Worm (Caenorhabditis elegans) whole organism, young adult: Measurements from ENCODE around the gene trx-3.

Experiments
- B0019.2 ChIP-seq: fragments of 200-800 bp; sonication (Bioruptor generic); conservative IDR thresholded peaks from 2 replicates; pipeline ENCODE4 v1.3.6; 2022; ENCODE audit warnings: missing genetic modification reagents, missing genetic modification characterization, missing compliant biosample characterization
- C17E4.6 ChIP-seq: fragments of 200-800 bp; sonication (Bioruptor generic); IDR thresholded peaks from 2 replicates; pipeline ENCODE4 v1.3.6; 2022; ENCODE audit warnings: missing genetic modification reagents, missing genetic modification characterization, missing compliant biosample characterization
- F37B4.10 ChIP-seq: fragments of 200-800 bp; sonication (Bioruptor generic); IDR thresholded peaks from 2 replicates; pipeline ENCODE4 v1.3.6; 2022; ENCODE audit warnings: missing genetic modification characterization, missing compliant biosample characterization
- F39B2.1 ChIP-seq: fragments of 200-800 bp; sonication (Bioruptor generic); IDR thresholded peaks from 2 replicates; pipeline ENCODE4 v1.3.6; 2022; ENCODE audit warnings: missing genetic modification reagents, missing genetic modification characterization, missing compliant biosample characterization
- F55B11.4 ChIP-seq: sonication (generic microtip); optimal IDR thresholded peaks from 2 replicates; lab custom pipeline; 2016; ENCODE audit warnings: missing compliant biosample characterization, missing genetic modification characterization, borderline replicate concordance; ENCODE audit not compliant: insufficient read depth
- K11D2.4 ChIP-seq: fragments of 200-800 bp; sonication (Bioruptor generic); IDR thresholded peaks from 2 replicates; pipeline ENCODE4 v1.3.6; 2022; ENCODE audit warnings: missing genetic modification reagents, missing genetic modification characterization, missing compliant biosample characterization
- T07F8.4 ChIP-seq: sonication (generic microtip); optimal IDR thresholded peaks from 2 replicates; lab custom pipeline; 2016; ENCODE audit warnings: mild to moderate bottlenecking, missing genetic modification characterization, moderate library complexity, missing compliant biosample characterization
- Y95B8A.8 ChIP-seq: fragments of 200-800 bp; sonication (Bioruptor generic); IDR thresholded peaks from 2 replicates; pipeline ENCODE4 v1.3.6; 2022; ENCODE audit warnings: missing genetic modification reagents, missing genetic modification characterization, missing compliant biosample characterization
- atf-7 ChIP-seq: sonication (generic microtip); optimal IDR thresholded peaks from 2 replicates; lab custom pipeline; 2017; ENCODE audit warnings: mild to moderate bottlenecking, missing genetic modification characterization, missing compliant biosample characterization
- attf-3 ChIP-seq: fragments of 200-800 bp; sonication (Bioruptor generic); conservative IDR thresholded peaks from 2 replicates; pipeline ENCODE4 v1.3.6; 2022; ENCODE audit warnings: missing genetic modification reagents, missing genetic modification characterization, missing compliant biosample characterization
- attf-5 ChIP-seq: fragments of 200-800 bp; sonication (Bioruptor generic); optimal IDR thresholded peaks from 2 replicates; lab custom pipeline; 2018; ENCODE audit warnings: mild to moderate bottlenecking, missing genetic modification characterization, missing compliant biosample characterization
- attf-6 ChIP-seq: fragments of 200-800 bp; sonication (Bioruptor generic); IDR thresholded peaks from 2 replicates; pipeline ENCODE4 v1.3.6; 2022; ENCODE audit warnings: missing genetic modification reagents, missing genetic modification characterization, missing compliant biosample characterization
- bed-1 ChIP-seq: fragments of 200-800 bp; sonication (Bioruptor generic); IDR thresholded peaks from 2 replicates; pipeline ENCODE4 v1.3.6; 2022; ENCODE audit warnings: missing genetic modification reagents, missing genetic modification characterization, missing compliant biosample characterization
- bed-2 ChIP-seq: fragments of 200-800 bp; sonication (Bioruptor generic); IDR thresholded peaks from 2 replicates; pipeline ENCODE4 v1.3.6; 2022; ENCODE audit warnings: missing genetic modification reagents, missing genetic modification characterization, missing compliant biosample characterization
- ccch-3 ChIP-seq: fragments of 200-800 bp; sonication (Bioruptor generic); optimal IDR thresholded peaks from 2 replicates; lab custom pipeline; 2018; ENCODE audit warnings: mild to moderate bottlenecking, missing genetic modification characterization, missing compliant biosample characterization
- ceh-91 ChIP-seq: fragments of 200-800 bp; sonication (Bioruptor generic); IDR thresholded peaks from 2 replicates; pipeline ENCODE4 v1.3.6; 2022; ENCODE audit warnings: missing genetic modification reagents, missing genetic modification characterization, missing compliant biosample characterization
- dpff-1 ChIP-seq: sonication (generic microtip); optimal IDR thresholded peaks from 2 replicates; lab custom pipeline; 2017; ENCODE audit warnings: mild to moderate bottlenecking, missing genetic modification characterization, missing compliant biosample characterization
- efl-1 ChIP-seq: fragments of 150-350 bp; optimal IDR thresholded peaks from 2 replicates; lab custom pipeline; 2014; ENCODE audit warnings: missing biosample characterization, missing genetic modification reagents, missing genetic modification characterization
- egl-18 ChIP-seq: fragments of 200-800 bp; sonication (Bioruptor generic); IDR thresholded peaks from 2 replicates; pipeline ENCODE4 v1.3.6; 2022; ENCODE audit warnings: missing genetic modification reagents, missing genetic modification characterization, missing compliant biosample characterization
- egl-44 ChIP-seq: fragments of 200-800 bp; sonication (Bioruptor generic); IDR thresholded peaks from 2 replicates; pipeline ENCODE4 v1.3.6; 2022; ENCODE audit warnings: missing genetic modification reagents, missing genetic modification characterization, missing compliant biosample characterization
- egrh-3 ChIP-seq: fragments of 200-800 bp; sonication (Bioruptor generic); IDR thresholded peaks from 2 replicates; pipeline ENCODE4 v1.3.6; 2022; ENCODE audit warnings: missing genetic modification reagents, missing genetic modification characterization, missing compliant biosample characterization
- him-1 ChIP-seq: sonication (generic microtip); optimal IDR thresholded peaks from 2 replicates; lab custom pipeline; 2016; ENCODE audit warnings: missing genotype, missing genetic modification reagents, missing genetic modification characterization, missing compliant biosample characterization
- hlh-26 ChIP-seq: fragments of 200-800 bp; sonication (Bioruptor generic); conservative IDR thresholded peaks from 2 replicates; pipeline ENCODE4 v1.3.6; 2022; ENCODE audit warnings: missing genetic modification reagents, missing genetic modification characterization, missing compliant biosample characterization
- hmg-1.2 ChIP-seq: fragments of 200-800 bp; sonication (Bioruptor generic); IDR thresholded peaks from 2 replicates; pipeline ENCODE4 v1.3.6; 2022; ENCODE audit warnings: missing genetic modification reagents, missing genetic modification characterization, missing compliant biosample characterization
- hmg-20 ChIP-seq: fragments of 200-800 bp; sonication (Bioruptor generic); IDR thresholded peaks from 2 replicates; pipeline ENCODE4 v1.3.6; 2022; ENCODE audit warnings: missing genetic modification reagents, missing genetic modification characterization, missing compliant biosample characterization
- lag-1 ChIP-seq: fragments of 200-800 bp; sonication (Bioruptor generic); IDR thresholded peaks from 2 replicates; pipeline ENCODE4 v1.3.6; 2022; ENCODE audit warnings: missing genetic modification reagents, missing genetic modification characterization, missing compliant biosample characterization
- mel-28 ChIP-seq: sonication (generic microtip); optimal IDR thresholded peaks from 2 replicates; lab custom pipeline; 2016; ENCODE audit warnings: borderline replicate concordance, mild to moderate bottlenecking, missing genetic modification characterization, missing compliant biosample characterization
- nfya-1 ChIP-seq: sonication (generic microtip); optimal IDR thresholded peaks from 2 replicates; lab custom pipeline; 2017; ENCODE audit warnings: antibody characterized with exemption, missing compliant biosample characterization, missing genetic modification characterization, borderline replicate concordance; ENCODE audit not compliant: insufficient read depth
- nfyb-1 ChIP-seq: fragments of 200-800 bp; sonication (Bioruptor generic); IDR thresholded peaks from 2 replicates; pipeline ENCODE4 v1.3.6; 2022; ENCODE audit warnings: missing genetic modification reagents, missing genetic modification characterization, missing compliant biosample characterization
- nhr-179 ChIP-seq: sonication (generic microtip); optimal IDR thresholded peaks from 2 replicates; lab custom pipeline; 2016; ENCODE audit warnings: mild to moderate bottlenecking, missing genetic modification characterization, missing compliant biosample characterization
- rpc-1 ChIP-seq, 2 experiments: fragments of 150-350 bp in 1 of 2; sonication (generic microtip) in 1 of 2; optimal IDR thresholded peaks; 2 replicates each; lab custom pipeline; 2014 to 2018; ENCODE audit warnings: missing biosample characterization in 1 of 2, missing genetic modification characterization in 1 of 2, missing genetic modification reagents in 1 of 2, missing genotype in 1 of 2
- unc-62 ChIP-seq: fragments of 150-350 bp; optimal IDR thresholded peaks from 2 replicates; lab custom pipeline; 2014; ENCODE audit warnings: missing biosample characterization, missing genetic modification reagents, missing genetic modification characterization
- ztf-18 ChIP-seq: sonication (generic microtip); optimal IDR thresholded peaks from 2 replicates; lab custom pipeline; 2016; ENCODE audit warnings: missing genotype, mild to moderate bottlenecking, missing genetic modification characterization, missing compliant biosample characterization
- ztf-6 ChIP-seq: fragments of 200-800 bp; sonication (Bioruptor generic); IDR thresholded peaks from 2 replicates; pipeline ENCODE4 v1.3.6; 2022; ENCODE audit warnings: missing genetic modification reagents, missing genetic modification characterization, missing compliant biosample characterization

trx-3 gene

ce11 chrIV:4454330-4455173, 32.3 kb upstream of the trx-3 start, which contains the start of gene R08C7.11 (continued):
- TF ChIP-seq hmg-1.2 = peak; percentile 45; the same call in 1 of the 2 replicates
- TF ChIP-seq attf-3 (GFP tag; lab: Robert Waterston, UW) = no peak

DNA sequence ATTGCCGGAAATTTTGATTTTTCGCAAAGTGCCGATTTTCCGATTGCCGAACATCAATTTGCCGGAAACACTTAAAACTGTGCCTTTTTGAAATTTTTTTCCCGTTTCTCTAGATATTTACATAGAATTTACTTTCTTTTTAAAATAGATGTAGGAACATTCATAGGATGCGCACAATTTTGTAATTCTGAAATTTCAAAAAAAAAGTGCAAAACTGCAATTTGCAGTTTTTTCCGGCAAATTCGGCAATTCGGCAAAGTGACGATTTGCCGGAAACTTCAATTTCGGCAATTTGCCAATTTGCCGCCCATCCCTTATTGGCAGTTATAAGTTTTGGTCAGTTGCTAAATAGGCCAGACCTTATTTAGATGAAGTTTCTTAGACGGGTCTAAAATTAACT, 30.2 kb upstream of the trx-3 start:
- no peak for TF ChIP-seq egl-44 (GFP tag; lab: Robert Waterston, UW)
- TF ChIP-seq mel-28 (tag; lab: Kevin White, UChicago) = no peak
- no peak for TF ChIP-seq hlh-26
- no peak for TF ChIP-seq efl-1
- no peak for TF ChIP-seq Y95B8A.8 (GFP tag; lab: Robert Waterston, UW)
- TF ChIP-seq T07F8.4 (tag; lab: Kevin White, UChicago) = no peak
- TF ChIP-seq ceh-91 = no peak
- TF ChIP-seq attf-5 (GFP tag; lab: Kevin White, UChicago) = no peak
- TF ChIP-seq C17E4.6 (GFP tag; lab: Robert Waterston, UW) = no peak
- no peak for TF ChIP-seq dpff-1 (tag; lab: Kevin White, UChicago)
- TF ChIP-seq attf-6 (GFP tag; lab: Robert Waterston, UW) = no peak
- TF ChIP-seq unc-62 = no peak

- 0 out of 2 replicates have a peak, but pooled peaks have one; percentile 60 for TF ChIP-seq egl-18 (GFP tag; lab: Robert Waterston, UW)
- TF ChIP-seq bed-1 (GFP tag; lab: Robert Waterston, UW) = no peak
- 0 out of 2 replicates have a peak, but pooled peaks have one; percentile 41 for TF ChIP-seq nfyb-1 (GFP tag; lab: Robert Waterston, UW)
Observed at ce11 chrIV:4459342-4459741, 27.5 kb upstream of the trx-3 start.

DNA sequence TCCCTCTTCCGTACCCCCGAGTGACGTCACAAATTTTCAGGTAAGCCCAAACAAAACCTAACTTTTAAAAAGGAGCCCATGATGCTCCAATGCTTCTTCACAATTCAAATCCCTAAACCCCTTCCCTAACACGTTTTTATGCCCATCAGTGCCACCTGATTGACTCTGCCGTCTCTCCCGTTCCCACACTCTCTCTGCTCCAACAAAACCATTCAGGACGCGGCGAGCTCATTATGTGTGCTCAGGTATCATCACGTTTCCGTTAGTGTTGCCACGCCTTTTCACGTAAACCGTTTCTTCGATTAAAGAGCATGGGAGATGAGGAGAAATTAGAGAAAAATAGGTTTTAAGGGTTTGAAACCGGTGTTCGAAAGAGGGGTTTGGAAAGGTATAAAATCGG, 23.7 kb upstream of the trx-3 start, which contains the start of gene M01H9.2:
Gene M01H9.2 (minus strand): TSS at position 101 of the 400 bp plus-strand sequence.
- TF ChIP-seq hmg-1.2 (peak; percentile 39; the same call in 1 of the 2 replicates), nfya-1 (tag; lab: Kevin White, UChicago) (no peak)

DNA sequence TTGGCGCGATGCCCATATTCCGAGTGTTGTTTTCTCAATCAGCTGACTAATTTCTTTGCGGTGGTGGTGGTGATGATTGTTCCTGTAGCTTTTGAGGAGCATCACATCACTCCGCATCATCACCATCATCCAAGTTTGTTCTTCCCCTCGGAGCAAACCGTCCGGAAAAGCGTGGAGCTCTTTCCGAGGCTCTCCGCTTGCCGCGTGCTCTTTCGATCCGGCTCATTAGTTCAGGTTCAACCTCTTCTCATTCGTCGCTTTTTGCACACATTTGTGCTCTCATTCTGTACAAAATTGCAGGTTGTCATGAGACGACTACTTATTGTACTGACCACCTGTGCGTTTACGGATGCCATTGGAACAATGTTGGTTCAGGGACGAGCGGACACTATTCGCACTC, 21.6 kb upstream of the trx-3 start, which contains the start of gene M01H9.5:
Gene M01H9.5 (plus strand): TSS at position 301 of the 400 bp plus-strand sequence.
- TF ChIP-seq ztf-6 (GFP tag; lab: Robert Waterston, UW) (no peak), F55B11.4 (tag; lab: Kevin White, UChicago) (no peak), egrh-3 (GFP tag; lab: Robert Waterston, UW) (no peak), rpc-1 (optimal IDR thresholded peaks at IDR 0.05; lab: Kevin White, UChicago) (no peak), rpc-1 (tag; optimal IDR thresholded peaks at IDR 0.05; lab: Kevin White, UChicago) (no peak), ztf-18 (tag; lab: Kevin White, UChicago) (no peak), atf-7 (tag; lab: Kevin White, UChicago) (no peak), him-1 (tag; lab: Kevin White, UChicago) (no peak), K11D2.4 (GFP tag; lab: Robert Waterston, UW) (no peak), nhr-179 (no peak), hmg-20 (no peak), lag-1 (GFP tag; lab: Robert Waterston, UW) (no peak), bed-2 (GFP tag; lab: Robert Waterston, UW) (no peak), F37B4.10 (GFP tag; lab: Robert Waterston, UW) (no peak), ccch-3 (GFP tag; lab: Kevin White, UChicago) (no peak), F39B2.1 (no peak), attf-3 (GFP tag; lab: Robert Waterston, UW) (no peak), B0019.2 (GFP tag; lab: Robert Waterston, UW) (no peak)
